Worm (Caenorhabditis elegans) whole organism, L1 larva: ENCODE data around the gene F57G9.7.

Experiments
- C34B4.2 ChIP-seq: sonication (generic microtip); optimal IDR thresholded peaks from 2 replicates; lab custom pipeline; 2017; ENCODE audit warnings: mild to moderate bottlenecking, missing genetic modification characterization, missing compliant biosample characterization
- F16B12.6 ChIP-seq: fragments of 150-350 bp; optimal IDR thresholded peaks from 2 replicates; lab custom pipeline; 2014; ENCODE audit warnings: missing biosample characterization, missing genetic modification characterization
- aly-2 ChIP-seq: fragments of 150-350 bp; optimal IDR thresholded peaks from 2 replicates; lab custom pipeline; 2014; ENCODE audit warnings: missing biosample characterization, missing genetic modification characterization
- ama-1 ChIP-seq: fragments of 150-350 bp; optimal IDR thresholded peaks from 2 replicates; lab custom pipeline; 2014
- ceh-82 ChIP-seq, 3 experiments: fragments of 150-350 bp in 1 of 3; sonication (generic microtip) in 2 of 3; optimal IDR thresholded peaks; 2 replicates each; lab custom pipeline; 2014 to 2017; ENCODE audit warnings: missing biosample characterization in 3 of 3, missing genetic modification characterization in 3 of 3
- lin-39 ChIP-seq: fragments of 150-350 bp; optimal IDR thresholded peaks from 2 replicates; lab custom pipeline; 2014; ENCODE audit warnings: missing biosample characterization, missing genetic modification reagents, missing genetic modification characterization
- nhr-84 ChIP-seq: sonication (generic microtip); optimal IDR thresholded peaks from 2 replicates; lab custom pipeline; 2017; ENCODE audit warnings: missing biosample characterization, missing genetic modification characterization
- snpc-4 ChIP-seq: fragments of 150-350 bp; optimal IDR thresholded peaks from 2 replicates; lab custom pipeline; 2014; ENCODE audit warnings: missing biosample characterization, missing genetic modification characterization
- unc-130 ChIP-seq: fragments of 150-350 bp; optimal IDR thresholded peaks from 2 replicates; lab custom pipeline; 2017; ENCODE audit warnings: missing biosample characterization, missing genetic modification characterization, inconsistent platforms
- unc-62 ChIP-seq: fragments of 150-350 bp; optimal IDR thresholded peaks from 2 replicates; lab custom pipeline; 2014; ENCODE audit warnings: missing biosample characterization, missing genetic modification reagents, missing genetic modification characterization
- unc-86 ChIP-seq: sonication (generic microtip); optimal IDR thresholded peaks from 2 replicates; lab custom pipeline; 2016; ENCODE audit warnings: missing genetic modification characterization, missing compliant biosample characterization
- ztf-11 ChIP-seq, 2 experiments: sonication (generic microtip); optimal IDR thresholded peaks; 2 replicates each; lab custom pipeline; 2016 to 2017; ENCODE audit warnings: missing genetic modification characterization in 2 of 2, missing biosample characterization in 1 of 2, missing compliant biosample characterization in 1 of 2
- ztf-4 ChIP-seq: fragments of 150-350 bp; optimal IDR thresholded peaks from 2 replicates; lab custom pipeline; 2014; ENCODE audit warnings: missing biosample characterization, missing genetic modification characterization

DNA sequence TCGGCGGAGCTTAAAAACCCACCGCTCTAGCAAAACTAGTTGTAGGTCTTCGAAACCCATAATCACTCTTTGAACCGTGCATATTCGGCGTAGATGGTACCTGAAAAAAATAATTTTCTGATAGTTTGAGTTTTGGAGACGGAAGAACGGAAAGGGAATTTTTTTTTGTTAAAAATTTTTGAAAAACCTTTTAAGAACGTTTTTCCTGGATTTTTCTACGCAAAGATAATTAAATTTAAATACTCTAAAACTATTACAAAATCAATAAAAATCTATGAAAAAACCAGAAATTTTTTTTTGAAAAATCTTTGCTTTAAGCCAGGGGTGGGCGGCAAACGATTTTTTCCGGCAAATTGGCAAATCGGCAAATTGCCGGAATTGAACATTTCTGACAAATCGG, 18.1 kb downstream of the F57G9.7 start, which contains the start of gene marc-5:
- TF ChIP-seq lin-39 (no peak), C34B4.2 (no peak), ztf-4 (no peak), F16B12.6 (no peak), unc-130 (tag; lab: Kevin White, UChicago) (no peak), ama-1 (lab: Kevin White, UChicago) (no peak), aly-2 (tag; lab: Kevin White, UChicago) (no peak), ztf-11 (tag; optimal IDR thresholded peaks at IDR 0.05; lab: Kevin White, UChicago) (no peak), snpc-4 (no peak), ceh-82 (tag; optimal IDR thresholded peaks at IDR 0.05; lab: Kevin White, UChicago) (no peak), unc-62 (GFP tag; lab: Kevin White, UChicago) (no peak), unc-86 (tag; lab: Kevin White, UChicago) (no peak), nhr-84 (no peak)
